Worm (Caenorhabditis elegans): Measurements from ENCODE around the gene chil-19.

Gene chil-19

DNA sequence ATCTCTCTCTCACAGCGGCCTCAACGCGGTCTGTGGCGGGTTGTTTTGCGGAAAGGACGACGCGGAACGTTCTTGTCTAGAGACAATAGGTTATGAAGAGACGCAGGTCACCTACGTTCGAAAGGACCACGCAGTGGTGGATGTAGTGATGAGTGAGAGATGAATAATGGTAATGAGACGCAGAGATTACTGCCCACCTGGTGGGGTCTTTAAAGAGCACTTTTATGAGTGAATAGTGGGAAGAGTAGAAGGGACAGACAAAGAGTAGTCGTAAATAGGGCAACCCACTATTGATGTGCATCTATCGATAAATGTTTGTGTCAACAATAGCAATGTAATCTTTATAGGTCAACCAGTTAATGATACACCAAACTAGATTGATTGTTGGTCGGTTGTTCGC lies 36.8 kb upstream of the chil-19 start (continued):
- TF ChIP-seq zip-8 (tag; optimal IDR thresholded peaks at IDR 0.05): no peak
- TF ChIP-seq mab-5 (tag; optimal IDR thresholded peaks at IDR 0.05): no peak
- TF ChIP-seq unc-39 (tag; optimal IDR thresholded peaks at IDR 0.05): no peak

DNA sequence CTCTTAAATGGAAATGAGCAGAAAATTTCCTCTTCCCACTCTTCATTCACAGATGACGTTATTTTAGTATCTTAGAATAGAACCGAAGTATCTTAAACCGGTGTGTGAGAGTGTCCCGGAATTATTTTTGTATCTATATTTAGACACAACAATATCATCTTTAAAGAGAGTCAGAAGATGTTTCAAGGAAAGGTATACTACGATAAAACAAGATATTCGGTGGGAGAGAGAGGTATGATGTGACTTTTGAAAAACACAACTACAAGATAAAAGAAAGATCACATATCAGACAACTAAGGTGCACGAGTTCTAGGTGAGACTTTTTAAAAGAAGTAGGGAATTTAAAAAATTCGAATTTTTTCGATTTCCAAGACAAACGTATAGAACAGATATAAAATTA lies 36.4 kb upstream of the chil-19 start:
- no peak for TF ChIP-seq ceh-43 (GFP tag; optimal IDR thresholded peaks at IDR 0.05)
- TF ChIP-seq drap-1 (GFP tag; optimal IDR thresholded peaks at IDR 0.05): no peak
- TF ChIP-seq ceh-39 (tag; optimal IDR thresholded peaks at IDR 0.05): no peak
- no peak for TF ChIP-seq blmp-1 (tag; optimal IDR thresholded peaks at IDR 0.05)
- TF ChIP-seq nhr-2 (tag; optimal IDR thresholded peaks at IDR 0.05): no peak
- TF ChIP-seq lin-13 (tag; optimal IDR thresholded peaks at IDR 0.05): no peak
- TF ChIP-seq snpc-4 (tag; optimal IDR thresholded peaks at IDR 0.05): no peak
- TF ChIP-seq tbx-8 (GFP tag; optimal IDR thresholded peaks at IDR 0.05): no peak

DNA sequence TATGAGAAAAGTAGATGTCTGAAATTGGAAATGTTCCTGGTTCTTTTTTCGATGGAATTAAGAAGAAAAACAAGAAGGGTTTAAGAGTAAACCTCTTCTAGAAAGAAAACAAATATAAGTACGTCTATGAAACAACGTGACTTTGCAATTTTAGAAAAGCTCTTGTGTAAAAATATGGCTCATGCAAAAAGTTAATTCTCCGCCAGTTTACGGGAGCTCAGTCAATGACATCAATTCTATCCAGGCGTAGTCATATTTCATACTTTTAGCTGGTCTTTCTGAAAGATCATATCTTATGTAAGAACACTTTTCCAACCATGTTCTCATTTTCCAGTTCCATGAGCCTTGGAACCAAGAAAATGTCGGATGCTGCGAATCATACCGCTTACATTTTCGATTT lies 35.7 kb upstream of the chil-19 start:
- TF ChIP-seq elt-1 (tag; optimal IDR thresholded peaks at IDR 0.05; ENCODE audit: borderline replicate concordance, insufficient read depth) (no peak), hlh-1 (tag; optimal IDR thresholded peaks at IDR 0.05) (no peak), sptf-1 (tag; optimal IDR thresholded peaks at IDR 0.05) (no peak), bed-3 (GFP tag; optimal IDR thresholded peaks at IDR 0.05) (no peak), drap-1 (GFP tag; optimal IDR thresholded peaks at IDR 0.05) (no peak), ztf-11 (tag; optimal IDR thresholded peaks at IDR 0.05) (no peak), ces-1 (GFP tag; optimal IDR thresholded peaks at IDR 0.05) (no peak), mab-5 (tag; optimal IDR thresholded peaks at IDR 0.05) (no peak), nhr-237 (tag; optimal IDR thresholded peaks at IDR 0.05) (no peak), unc-62 (GFP tag; optimal IDR thresholded peaks at IDR 0.05) (no peak), mep-1 (tag; optimal IDR thresholded peaks at IDR 0.05) (no peak), elt-3 (tag; optimal IDR thresholded peaks at IDR 0.05) (no peak), ceh-43 (GFP tag; optimal IDR thresholded peaks at IDR 0.05) (no peak), nhr-76 (tag; optimal IDR thresholded peaks at IDR 0.05) (no peak), lin-32 (GFP tag; optimal IDR thresholded peaks at IDR 0.05) (no peak), blmp-1 (tag; optimal IDR thresholded peaks at IDR 0.05) (no peak), zip-8 (tag; optimal IDR thresholded peaks at IDR 0.05) (no peak), nhr-12 (tag; optimal IDR thresholded peaks at IDR 0.05) (no peak)

DNA sequence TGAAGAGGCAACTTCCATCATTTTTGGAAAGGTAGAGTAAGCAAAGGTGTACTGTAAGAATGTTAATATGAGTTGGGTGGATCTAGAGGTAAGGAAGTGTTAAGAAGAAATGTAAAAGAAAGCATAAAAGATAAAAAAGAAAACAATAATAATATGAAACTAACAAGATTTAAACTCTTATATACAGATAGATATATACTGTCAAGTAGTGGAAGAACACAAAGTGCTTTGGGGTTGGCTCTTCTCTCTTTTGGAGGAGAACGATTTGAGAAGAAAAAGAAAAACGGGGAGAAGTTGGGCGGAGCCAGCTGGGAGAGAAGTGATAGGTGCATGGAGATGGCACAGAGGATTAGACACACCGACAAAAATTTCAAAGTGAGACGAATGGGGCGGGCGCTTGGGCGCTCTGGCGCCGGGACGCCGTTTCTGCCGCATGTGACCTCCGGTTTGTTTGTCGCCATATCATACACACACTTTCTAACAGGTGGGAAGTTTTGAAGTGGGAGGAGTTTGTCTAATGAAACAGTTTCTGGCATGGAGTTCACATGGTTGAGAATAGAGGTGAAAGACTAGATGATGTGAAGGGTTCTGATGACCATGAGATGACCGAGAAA lies 33.2 kb upstream of the chil-19 start, which contains the start of gene T19H5.4:
Gene T19H5.4 (minus strand): TSS at position 51 of the 614 bp plus-strand sequence.
- TF ChIP-seq hlh-1 (tag; optimal IDR thresholded peaks at IDR 0.05) (no peak), snpc-4 (tag; optimal IDR thresholded peaks at IDR 0.05) (no peak), ham-2 (GFP tag; optimal IDR thresholded peaks at IDR 0.05) (no peak), ceh-83 (GFP tag; optimal IDR thresholded peaks at IDR 0.05) (no peak), unc-39 (tag; optimal IDR thresholded peaks at IDR 0.05) (no peak), drap-1 (GFP tag; optimal IDR thresholded peaks at IDR 0.05) (no peak), nhr-28 (tag; optimal IDR thresholded peaks at IDR 0.05) (no peak), flh-1 (GFP tag; optimal IDR thresholded peaks at IDR 0.05) (no peak), mls-2 (tag; optimal IDR thresholded peaks at IDR 0.05) (no peak), ceh-39 (tag; optimal IDR thresholded peaks at IDR 0.05) (no peak), elt-3 (tag; optimal IDR thresholded peaks at IDR 0.05) (no peak), bed-3 (GFP tag; optimal IDR thresholded peaks at IDR 0.05) (no peak), zip-8 (tag; optimal IDR thresholded peaks at IDR 0.05) (no peak)

DNA sequence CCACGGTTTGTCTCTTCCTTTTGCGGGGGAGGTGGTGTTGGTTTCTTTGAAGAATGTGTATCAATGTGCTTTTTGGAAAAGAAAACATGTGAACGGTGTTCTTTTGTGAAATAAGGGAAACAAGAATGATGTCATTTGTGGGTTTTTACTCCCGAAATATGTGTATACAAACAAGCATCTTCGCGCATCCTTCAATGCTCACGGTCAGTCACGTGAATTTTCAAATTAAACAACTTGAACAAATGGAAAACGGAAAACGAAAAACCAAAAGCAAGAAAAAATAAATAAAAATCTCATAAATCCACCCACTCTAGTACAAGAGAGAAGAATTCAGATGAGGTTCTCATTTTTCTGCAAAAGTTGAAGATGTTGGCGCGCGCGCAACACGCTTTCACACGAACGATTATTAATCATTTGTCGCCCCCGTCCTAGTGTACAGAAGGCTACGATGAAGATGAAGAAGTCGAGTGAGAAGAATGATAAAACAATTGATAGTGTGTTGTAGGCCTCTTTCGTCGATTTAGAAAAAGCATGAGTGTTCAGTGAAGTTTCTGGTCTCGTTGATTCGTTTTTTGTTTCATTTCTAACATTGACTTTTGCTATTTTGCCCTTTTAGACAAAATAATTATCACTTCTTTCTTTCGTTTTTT lies 31.0 kb upstream of the chil-19 start:
- TF ChIP-seq sptf-1 (tag; optimal IDR thresholded peaks at IDR 0.05) (no peak), mep-1 (tag; optimal IDR thresholded peaks at IDR 0.05) (no peak), nhr-12 (tag; optimal IDR thresholded peaks at IDR 0.05) (no peak), nhr-237 (tag; optimal IDR thresholded peaks at IDR 0.05) (no peak), nhr-28 (tag; optimal IDR thresholded peaks at IDR 0.05) (no peak), zip-8 (tag; optimal IDR thresholded peaks at IDR 0.05) (no peak), elt-1 (tag; optimal IDR thresholded peaks at IDR 0.05; ENCODE audit: borderline replicate concordance, insufficient read depth) (no peak), tbx-8 (GFP tag; optimal IDR thresholded peaks at IDR 0.05) (no peak), ztf-11 (tag; optimal IDR thresholded peaks at IDR 0.05) (no peak), pha-4 (tag; optimal IDR thresholded peaks at IDR 0.05) (no peak), ceh-43 (GFP tag; optimal IDR thresholded peaks at IDR 0.05) (no peak), ham-2 (GFP tag; optimal IDR thresholded peaks at IDR 0.05) (no peak), nhr-76 (tag; optimal IDR thresholded peaks at IDR 0.05) (no peak), mab-5 (tag; optimal IDR thresholded peaks at IDR 0.05) (no peak), unc-120 (tag; optimal IDR thresholded peaks at IDR 0.05; ENCODE audit: poor library complexity, severe bottlenecking) (no peak), sem-2 (GFP tag; optimal IDR thresholded peaks at IDR 0.05) (no peak), elt-3 (tag; optimal IDR thresholded peaks at IDR 0.05) (no peak)

Measured in whole organism, mixed stage, embryonic.